4 fruit fly cellular contexts compared by ENCODE assay signal in genomic region chr2L:12479994-12480393, dm6.
TF ChIP-seq lines count a peak whose summit lies in the region.

No protein-coding gene starts in this region.

- no peak for TF ChIP-seq CTCF in whole organism, embryonic (GFP tag; optimal IDR thresholded peaks at IDR 0.05; lab: Kevin White, UChicago)

TF ChIP-seq in whole organism, adult, 20 proteins besides CTCF, POLR2A, EP300 and RAD21:
- TF ChIP-seq toe (GFP tag; optimal IDR thresholded peaks at IDR 0.05; lab: Kevin White, UChicago) (no peak), bab1 (GFP tag; optimal IDR thresholded peaks at IDR 0.05; lab: Kevin White, UChicago) (peak; percentile 6), tj (GFP tag; optimal IDR thresholded peaks at IDR 0.05; lab: Kevin White, UChicago) (peak; percentile 98)

TF ChIP-seq in whole organism, embryonic, 481 proteins besides CTCF, POLR2A, EP300 and RAD21:
- TF ChIP-seq corto (GFP tag; optimal IDR thresholded peaks at IDR 0.05; lab: Kevin White, UChicago) (no peak), CG43689 (GFP tag; IDR thresholded peaks at IDR 0.05; lab: Robert Waterston, UW) (no peak), CG6765 (GFP tag; optimal IDR thresholded peaks at IDR 0.05; lab: Kevin White, UChicago) (no peak), sd (tag; optimal IDR thresholded peaks at IDR 0.05; lab: Kevin White, UChicago) (peak; percentile 48)
TF ChIP-seq in whole organism, embryonic: peak in this region for 1.

TF ChIP-seq in whole organism, prepupa, 60 proteins besides CTCF, POLR2A, EP300 and RAD21:
- no peak for TF ChIP-seq Hr38 (GFP tag; optimal IDR thresholded peaks at IDR 0.05; lab: Kevin White, UChicago)
- TF ChIP-seq CG3919 (GFP tag; optimal IDR thresholded peaks at IDR 0.05; lab: Kevin White, UChicago), result no peak
- no peak for TF ChIP-seq Blimp-1 (GFP tag; optimal IDR thresholded peaks at IDR 0.05; lab: Kevin White, UChicago)
- 0 out of 3 replicates have a peak, but pooled peaks have one; percentile 14 for TF ChIP-seq CG6163 (GFP tag; IDR thresholded peaks at IDR 0.05; lab: Robert Waterston, UW)
- TF ChIP-seq CG6808 (GFP tag; optimal IDR thresholded peaks at IDR 0.05; lab: Kevin White, UChicago), result no peak
- TF ChIP-seq CG6276 (GFP tag; optimal IDR thresholded peaks at IDR 0.05; lab: Kevin White, UChicago), result no peak
- TF ChIP-seq acj6 (GFP tag; optimal IDR thresholded peaks at IDR 0.05; lab: Kevin White, UChicago), result no peak
- no peak for TF ChIP-seq CG11294 (GFP tag; IDR thresholded peaks at IDR 0.05; lab: Robert Waterston, UW)

TF ChIP-seq in whole organism, pupa, 21 proteins besides CTCF, POLR2A, EP300 and RAD21:
- TF ChIP-seq CG32121 (GFP tag; IDR thresholded peaks at IDR 0.05; lab: Robert Waterston, UW) (0 out of 2 replicates have a peak, but pooled peaks have one; percentile 31), CG8159 (tag; optimal IDR thresholded peaks at IDR 0.05; lab: Kevin White, UChicago) (no peak)
